Worm (Caenorhabditis elegans): ENCODE measurements around the gene ucr-2.3.

Gene ucr-2.3

ce11 chrIII:912778-913177, 33.1 kb downstream of the ucr-2.3 start:
- TF ChIP-seq snpc-4 (GFP tag; optimal IDR thresholded peaks at IDR 0.05) (peak; percentile 30), snpc-4 (tag; optimal IDR thresholded peaks at IDR 0.05) (peak in 1 of 4 experiments; percentile 90), attf-6 (GFP tag; IDR thresholded peaks at IDR 0.05) (peak; percentile 65; the same call in 1 of the 2 replicates), snpc-1.1 (tag; optimal IDR thresholded peaks at IDR 0.05; ENCODE audit: insufficient read depth) (peak; percentile 64), pbrm-1 (GFP tag; IDR thresholded peaks at IDR 0.05) (0 out of 2 replicates have a peak, but pooled peaks have one; percentile 19), hmg-1.2 (GFP tag; IDR thresholded peaks at IDR 0.05) (peak; percentile 31; the same call in 1 of the 2 replicates)

- TF ChIP-seq sdz-38 (tag; optimal IDR thresholded peaks at IDR 0.05) (no peak), bed-2 (GFP tag; IDR thresholded peaks at IDR 0.05) (no peak), lag-1 (GFP tag; IDR thresholded peaks at IDR 0.05) (no peak), hrde-1 (tag; optimal IDR thresholded peaks at IDR 0.05; ENCODE audit: borderline replicate concordance) (no peak), Y56A3A.18 (GFP tag; IDR thresholded peaks at IDR 0.05) (no peak), snpc-4 (GFP tag; optimal IDR thresholded peaks at IDR 0.05) (no peak), snpc-4 (tag; optimal IDR thresholded peaks at IDR 0.05) (no peak), aptf-2 (GFP tag; conservative IDR thresholded peaks at IDR 0.05) (no peak), tlf-1 (GFP tag; optimal IDR thresholded peaks at IDR 0.05) (no peak), mes-4 (tag; optimal IDR thresholded peaks at IDR 0.05) (no peak), madf-3 (GFP tag; IDR thresholded peaks at IDR 0.05) (no peak), sptf-2 (GFP tag; optimal IDR thresholded peaks at IDR 0.05) (no peak), ztf-6 (GFP tag; IDR thresholded peaks at IDR 0.05) (no peak), xnd-1 (tag; optimal IDR thresholded peaks at IDR 0.05) (no peak), lsl-1 (GFP tag; optimal IDR thresholded peaks at IDR 0.05) (no peak), ceh-58 (GFP tag; IDR thresholded peaks at IDR 0.05) (no peak), rcor-1 (GFP tag; IDR thresholded peaks at IDR 0.05) (no peak), T07F8.4 (tag; optimal IDR thresholded peaks at IDR 0.05) (no peak), F55B11.4 (tag; optimal IDR thresholded peaks at IDR 0.05; ENCODE audit: borderline replicate concordance, insufficient read depth) (no peak), Y79H2A.3 (GFP tag; conservative IDR thresholded peaks at IDR 0.05) (no peak), B0261.1 (tag; optimal IDR thresholded peaks at IDR 0.05) (no peak)
Observed at ce11 chrIII:916897-917296, 37.2 kb downstream of the ucr-2.3 start, which contains the start of gene idpp-13. Gene idpp-13, minus strand, starts transcription at chrIII:916997.

ce11 chrIII:919322-919721, 39.7 kb downstream of the ucr-2.3 start, which contains the start of gene F23H11.7:
Gene F23H11.7, minus strand, starts transcription at chrIII:919422.
- TF ChIP-seq T26A5.8 (tag; optimal IDR thresholded peaks at IDR 0.05), result no peak
- TF ChIP-seq attf-6 (GFP tag; IDR thresholded peaks at IDR 0.05), result no peak
- TF ChIP-seq ceh-79 (tag; optimal IDR thresholded peaks at IDR 0.05), result no peak
- no peak for TF ChIP-seq him-1 (tag; optimal IDR thresholded peaks at IDR 0.05)
- TF ChIP-seq snpc-4 (GFP tag; optimal IDR thresholded peaks at IDR 0.05), result no peak
- no peak for TF ChIP-seq snpc-4 (tag; optimal IDR thresholded peaks at IDR 0.05)
- no peak for TF ChIP-seq ceh-58 (GFP tag; IDR thresholded peaks at IDR 0.05)
- TF ChIP-seq mes-4 (tag; optimal IDR thresholded peaks at IDR 0.05), result no peak
- TF ChIP-seq nfya-1 (tag; optimal IDR thresholded peaks at IDR 0.05; ENCODE audit: borderline replicate concordance, insufficient read depth), result no peak
- TF ChIP-seq die-1 (tag; optimal IDR thresholded peaks at IDR 0.05), result no peak
- TF ChIP-seq nhr-90 (tag; optimal IDR thresholded peaks at IDR 0.05), result no peak
- no peak for TF ChIP-seq madf-8 (GFP tag; conservative IDR thresholded peaks at IDR 0.05)
- TF ChIP-seq ztf-28 (GFP tag; IDR thresholded peaks at IDR 0.05), result no peak

ce11 chrIII:926216-926615, 46.6 kb downstream of the ucr-2.3 start, which contains the start of gene pef-1:
Gene pef-1, minus strand, starts transcription at chrIII:926316.
- TF ChIP-seq B0336.3 (GFP tag; IDR thresholded peaks at IDR 0.05), result no peak
- TF ChIP-seq efl-1 (GFP tag; optimal IDR thresholded peaks at IDR 0.05), result no peak
- no peak for TF ChIP-seq zfh-2 (GFP tag; conservative IDR thresholded peaks at IDR 0.05)
- no peak for TF ChIP-seq nhr-179 (tag; optimal IDR thresholded peaks at IDR 0.05)
- TF ChIP-seq madf-8 (GFP tag; conservative IDR thresholded peaks at IDR 0.05), result no peak
- TF ChIP-seq cebp-2 (GFP tag; IDR thresholded peaks at IDR 0.05), result no peak
- no peak for TF ChIP-seq repo-1 (tag; optimal IDR thresholded peaks at IDR 0.05)
- no peak for TF ChIP-seq lag-1 (GFP tag; IDR thresholded peaks at IDR 0.05)
